Worm (Caenorhabditis elegans) whole organism, L4/young adult: ENCODE results near the gene W02A2.8.

ENCODE experiments used
- W03F9.2 ChIP-seq: fragments of 150-350 bp; optimal IDR thresholded peaks from 2 replicates; lab custom pipeline; 2014; ENCODE audit warnings: missing biosample characterization, missing genetic modification characterization
- dao-5 ChIP-seq: sonication (generic microtip); optimal IDR thresholded peaks from 2 replicates; lab custom pipeline; 2016; ENCODE audit warnings: missing genotype, missing genetic modification characterization, moderate library complexity, missing compliant biosample characterization
- him-1 ChIP-seq: sonication (generic microtip); optimal IDR thresholded peaks from 2 replicates; lab custom pipeline; 2016; ENCODE audit warnings: missing genotype, missing genetic modification reagents, missing genetic modification characterization, missing compliant biosample characterization

Gene W02A2.8

ce11 chrIV:13358488-13358887, at the start of gene W02A2.8:
W02A2.8 (minus strand) TSS chrIV:13358588.
- TF ChIP-seq dao-5 (tag; lab: Kevin White, UChicago), result no peak
- TF ChIP-seq him-1, result no peak
- no peak for TF ChIP-seq W03F9.2 (tag; lab: Kevin White, UChicago)

ce11 chrIV:13408018-13408417, 49.6 kb upstream of the W02A2.8 start, which contains the start of gene Y62E10A.19:
Y62E10A.19 (minus strand) TSS chrIV:13408306.
- TF ChIP-seq him-1 (no peak), W03F9.2 (tag; lab: Kevin White, UChicago) (no peak), dao-5 (tag; lab: Kevin White, UChicago) (no peak)

DNA sequence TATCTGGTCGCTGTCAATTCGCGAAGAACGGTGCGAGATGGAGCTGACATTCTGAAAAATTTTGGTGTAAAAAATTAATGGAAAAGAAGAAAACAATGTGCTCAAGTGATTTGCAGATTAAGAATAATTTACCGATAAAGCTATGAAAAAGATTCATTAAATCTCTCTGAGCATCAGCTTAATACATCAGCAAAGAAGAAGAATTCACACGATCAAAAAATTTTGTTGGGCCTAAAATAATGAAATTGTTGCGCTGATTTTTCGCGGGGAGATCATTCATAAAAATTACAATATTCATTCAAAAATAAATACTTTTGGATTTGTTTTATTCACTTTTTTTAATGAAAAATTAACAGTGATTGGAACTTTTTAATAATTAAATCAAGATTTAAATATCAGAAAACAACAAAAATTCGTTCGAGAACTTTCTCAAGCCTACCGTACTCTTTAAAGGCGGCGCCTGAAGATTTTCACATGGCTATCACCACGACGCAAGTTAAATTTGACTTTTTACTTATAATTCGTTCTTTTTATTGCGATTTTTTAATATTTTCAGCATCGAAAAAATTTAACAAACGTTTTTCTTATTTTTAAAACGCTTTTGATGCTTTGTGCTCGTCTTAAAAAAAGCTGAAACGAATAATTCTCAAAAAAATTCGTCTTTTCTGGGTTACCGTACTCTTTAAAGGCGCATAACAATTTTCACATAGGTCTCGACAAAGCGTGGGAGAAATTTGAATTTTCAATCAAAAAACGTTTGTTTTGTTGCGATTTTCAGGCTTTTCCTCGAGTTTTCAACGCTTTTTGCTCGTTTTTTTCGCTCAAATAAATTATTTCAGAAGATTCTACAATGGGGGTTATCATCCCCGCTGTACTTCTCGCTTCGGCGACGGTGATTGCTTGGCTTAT, 42.3 kb upstream of the W02A2.8 start, which contains the start of the genes memi-2 and cyp-31A5:
Gene memi-2, minus strand, starts transcription at position 51 of the 909 bp plus-strand sequence.
Gene cyp-31A5, plus strand, starts transcription at position 834 of the 909 bp plus-strand sequence.
- no peak for TF ChIP-seq him-1
- no peak for TF ChIP-seq W03F9.2 (tag; lab: Kevin White, UChicago)
- TF ChIP-seq dao-5 (tag; lab: Kevin White, UChicago), result no peak

DNA sequence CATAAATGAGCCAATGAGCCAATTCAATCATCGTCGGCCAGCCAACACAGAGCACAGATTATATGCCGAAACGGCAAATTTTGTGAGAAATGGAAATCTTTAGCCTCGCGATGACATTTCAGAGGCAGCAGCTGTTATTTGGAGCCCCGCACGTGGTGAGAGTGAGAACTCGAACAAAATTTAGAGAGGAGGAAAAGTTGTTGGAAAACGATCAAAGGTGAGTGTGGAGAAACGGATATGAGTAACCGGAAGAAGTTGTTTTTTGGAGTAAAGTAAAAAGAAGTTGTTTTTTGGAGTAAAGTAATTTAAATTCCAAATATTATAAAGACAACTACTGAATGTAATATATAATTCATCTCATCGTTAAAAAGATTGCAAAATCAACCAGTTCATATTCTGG, 40.3 kb upstream of the W02A2.8 start, which contains the start of gene Y62E10A.13:
Gene Y62E10A.13, minus strand, starts transcription at position 326 of the 400 bp plus-strand sequence.
- TF ChIP-seq him-1 (no peak), dao-5 (tag; lab: Kevin White, UChicago) (no peak), W03F9.2 (tag; lab: Kevin White, UChicago) (no peak)

ce11 chrIV:13396375-13396774, 38.0 kb upstream of the W02A2.8 start:
- no peak for TF ChIP-seq him-1
- TF ChIP-seq W03F9.2 (tag; lab: Kevin White, UChicago), result no peak
- no peak for TF ChIP-seq dao-5 (tag; lab: Kevin White, UChicago)

- peak; percentile 67 for TF ChIP-seq him-1
- no peak for TF ChIP-seq W03F9.2 (tag; lab: Kevin White, UChicago)
Measured at ce11 chrIV:13395255-13395654, 36.9 kb upstream of the W02A2.8 start.

ce11 chrIV:13394686-13395085, 36.3 kb upstream of the W02A2.8 start:
- no peak for TF ChIP-seq dao-5 (tag; lab: Kevin White, UChicago)
- TF ChIP-seq W03F9.2 (tag; lab: Kevin White, UChicago), result no peak
- TF ChIP-seq him-1, result no peak

- peak; percentile 21 for TF ChIP-seq W03F9.2 (tag; lab: Kevin White, UChicago)
- TF ChIP-seq him-1, result no peak
- no peak for TF ChIP-seq dao-5 (tag; lab: Kevin White, UChicago)
Measured at ce11 chrIV:13393246-13393716, 34.9 kb upstream of the W02A2.8 start.

DNA sequence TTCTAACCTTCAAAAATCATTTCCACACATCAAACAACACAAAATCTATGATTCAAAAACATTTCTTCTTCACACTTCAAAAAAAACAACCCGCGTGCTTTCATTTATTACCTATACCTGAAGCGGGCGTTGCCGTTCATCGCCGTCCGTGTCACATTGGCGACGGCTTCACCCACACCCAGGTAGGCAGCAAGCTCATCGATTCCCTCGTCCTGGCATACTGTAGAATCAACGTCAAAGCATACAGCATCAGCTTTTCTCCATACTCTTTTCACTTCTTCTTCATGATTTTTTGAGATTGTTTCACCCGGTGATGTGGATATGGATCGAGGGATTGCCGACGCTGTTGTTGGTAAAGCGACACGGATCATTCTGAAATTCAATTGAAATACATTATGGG, 33.8 kb upstream of the W02A2.8 start:
- no peak for TF ChIP-seq dao-5 (tag; lab: Kevin White, UChicago)
- no peak for TF ChIP-seq W03F9.2 (tag; lab: Kevin White, UChicago)
- no peak for TF ChIP-seq him-1

DNA sequence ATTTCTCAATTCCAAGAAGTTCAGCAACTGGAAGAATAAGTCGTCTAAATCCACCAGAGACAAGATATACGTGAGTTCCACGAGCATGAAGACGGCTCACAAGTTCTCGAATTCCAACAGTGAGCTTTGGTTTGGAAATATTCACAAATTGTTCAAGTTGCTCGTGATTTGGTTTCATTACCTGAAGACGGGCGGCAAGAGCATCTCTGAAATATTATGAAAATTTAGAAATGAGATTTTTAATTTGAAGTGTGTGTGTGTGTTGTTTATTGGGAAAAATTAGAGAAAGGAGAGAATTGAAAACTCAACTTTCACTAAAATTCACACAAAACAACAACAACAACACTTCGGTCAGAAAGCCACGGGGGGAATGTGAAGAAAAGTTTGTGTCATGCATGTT, 32.4 kb upstream of the W02A2.8 start:
- TF ChIP-seq him-1 (no peak), W03F9.2 (tag; lab: Kevin White, UChicago) (no peak), dao-5 (tag; lab: Kevin White, UChicago) (no peak)

ce11 chrIV:13389237-13389636, 30.8 kb upstream of the W02A2.8 start:
- no peak for TF ChIP-seq W03F9.2 (tag; lab: Kevin White, UChicago)
- TF ChIP-seq him-1, result no peak
- no peak for TF ChIP-seq dao-5 (tag; lab: Kevin White, UChicago)

DNA sequence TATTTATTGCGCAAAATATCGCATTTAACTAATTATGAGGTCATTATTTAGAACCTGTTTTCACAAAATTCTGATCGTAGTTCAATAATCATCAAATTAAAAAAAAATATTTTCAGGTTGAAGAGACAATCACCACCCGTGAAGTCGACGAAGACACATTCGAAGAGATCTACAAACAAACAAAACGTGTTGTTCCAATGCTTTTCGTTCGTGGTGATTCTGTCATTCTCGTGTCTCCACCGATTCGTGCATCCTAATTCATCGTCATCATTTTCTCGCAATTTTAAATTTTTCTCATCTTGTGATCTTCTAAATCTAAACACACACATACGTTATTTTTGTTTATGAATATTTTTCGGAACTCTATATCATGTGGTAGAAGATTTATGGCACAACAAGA, 30.4 kb upstream of the W02A2.8 start:
- TF ChIP-seq him-1, result peak; percentile 42
- TF ChIP-seq W03F9.2 (tag; lab: Kevin White, UChicago), result no peak

ce11 chrIV:13386903-13387302, 28.5 kb upstream of the W02A2.8 start, which contains the start of gene lsm-3:
lsm-3 (plus strand) TSS chrIV:13387203.
- TF ChIP-seq dao-5 (tag; lab: Kevin White, UChicago) (no peak), him-1 (no peak), W03F9.2 (tag; lab: Kevin White, UChicago) (no peak)

DNA sequence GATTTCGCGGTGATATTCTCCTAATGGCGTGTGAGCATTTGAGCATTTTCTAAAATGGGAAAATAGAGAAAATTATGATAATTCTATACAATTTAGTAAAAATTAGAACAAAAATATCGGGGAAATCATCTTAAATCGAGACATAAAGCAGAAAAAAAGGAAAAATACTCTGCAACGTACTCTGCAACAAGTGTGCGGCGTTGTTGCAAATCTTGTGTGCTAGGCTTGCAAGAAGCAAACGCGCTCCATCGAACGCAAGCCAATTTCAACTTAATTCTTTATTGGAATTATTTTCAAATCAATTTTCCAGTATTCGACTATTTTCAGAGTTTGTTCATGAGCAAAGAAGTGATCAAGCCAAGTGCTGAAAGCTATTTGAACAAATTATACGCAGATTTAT, 27.7 kb upstream of the W02A2.8 start, which contains the start of the genes Y62E10A.20, Y62E10A.23 and mdt-9:
Gene Y62E10A.20, minus strand, starts transcription at position 49 of the 400 bp plus-strand sequence.
Gene Y62E10A.23, plus strand, starts transcription at position 282 of the 400 bp plus-strand sequence.
Gene mdt-9, plus strand, starts transcription at position 338 of the 400 bp plus-strand sequence.
- TF ChIP-seq him-1 (peak; percentile 22), W03F9.2 (tag; lab: Kevin White, UChicago) (peak; percentile 85), dao-5 (tag; lab: Kevin White, UChicago) (no peak)
